Fruit fly (Drosophila melanogaster) whole organism, embryonic: ENCODE results near the gene CG15170.

Experiments used
- Atf-2 ChIP-seq: fragments of 200-800 bp; sonication (Bioruptor generic); optimal IDR thresholded peaks from 2 replicates; lab custom pipeline; 2016; ENCODE audit warnings: missing biosample characterization, missing genetic modification characterization
- Atf3 ChIP-seq: fragments of 200-800 bp; sonication (Bioruptor generic); optimal IDR thresholded peaks from 3 replicates; lab custom pipeline; 2016; ENCODE audit warnings: missing biosample characterization, missing genetic modification characterization
- C15 ChIP-seq: fragments of 200-800 bp; sonication (Bioruptor generic); IDR thresholded peaks from 3 replicates; pipeline ENCODE4 v1.3.6; 2022; ENCODE audit warnings: missing biosample characterization, missing genetic modification characterization
- CG10366 ChIP-seq: fragments of 200-800 bp; sonication (Bioruptor generic); IDR thresholded peaks from 2 replicates; pipeline ENCODE4 v1.3.6; 2022; ENCODE audit warnings: missing biosample characterization, missing genetic modification characterization
- CG10565 ChIP-seq: fragments of 200-800 bp; sonication (Bioruptor generic); optimal IDR thresholded peaks from 3 replicates; lab custom pipeline; 2016; ENCODE audit warnings: missing biosample characterization, mild to moderate bottlenecking, missing genetic modification characterization
- CG11093 ChIP-seq: fragments of 200-800 bp; sonication (Bioruptor generic); IDR thresholded peaks from 3 replicates; pipeline ENCODE4 v1.3.6; 2022; ENCODE audit warnings: missing biosample characterization, missing genetic modification characterization
- CG11723 ChIP-seq: fragments of 200-800 bp; sonication (Bioruptor generic); optimal IDR thresholded peaks from 2 replicates; lab custom pipeline; 2017; ENCODE audit warnings: missing biosample characterization, mild to moderate bottlenecking, missing genetic modification characterization
- CG13775 ChIP-seq: fragments of 200-800 bp; sonication (Bioruptor generic); optimal IDR thresholded peaks from 3 replicates; lab custom pipeline; 2017; ENCODE audit warnings: missing biosample characterization, mild to moderate bottlenecking, missing genetic modification characterization
- CG13894 ChIP-seq: fragments of 200-800 bp; sonication (Bioruptor generic); optimal IDR thresholded peaks from 3 replicates; lab custom pipeline; 2018; ENCODE audit warnings: missing biosample characterization, mild to moderate bottlenecking, missing genetic modification characterization, moderate library complexity
- CG14710 ChIP-seq: fragments of 200-800 bp; sonication (Bioruptor generic); optimal IDR thresholded peaks from 3 replicates; lab custom pipeline; 2019; ENCODE audit warnings: missing biosample characterization, mild to moderate bottlenecking, missing genetic modification characterization, moderate library complexity
- CG16863 ChIP-seq: fragments of 200-800 bp; sonication (Bioruptor generic); optimal IDR thresholded peaks from 3 replicates; lab custom pipeline; 2016; ENCODE audit warnings: missing biosample characterization, missing genetic modification characterization
- CG17186 ChIP-seq: fragments of 200-800 bp; sonication (Bioruptor generic); optimal IDR thresholded peaks from 3 replicates; lab custom pipeline; 2017; ENCODE audit warnings: missing biosample characterization, missing genetic modification reagents, missing genetic modification characterization
- CG17361 ChIP-seq: fragments of 200-800 bp; sonication (Bioruptor generic); IDR thresholded peaks from 3 replicates; pipeline ENCODE4 v1.3.6; 2022; ENCODE audit warnings: missing biosample characterization, missing genetic modification characterization
- CG18262 ChIP-seq: fragments of 200-800 bp; optimal IDR thresholded peaks from 3 replicates; lab custom pipeline; 2019; ENCODE audit warnings: missing biosample characterization, mild to moderate bottlenecking, missing genetic modification characterization, moderate library complexity
- CG2678 ChIP-seq: fragments of 200-800 bp; sonication (Bioruptor generic); optimal IDR thresholded peaks from 3 replicates; lab custom pipeline; 2019; ENCODE audit warnings: missing biosample characterization, mild to moderate bottlenecking, missing genetic modification characterization, moderate library complexity
- CG5245 ChIP-seq: fragments of 200-800 bp; sonication (Bioruptor generic); optimal IDR thresholded peaks from 3 replicates; lab custom pipeline; 2016; ENCODE audit warnings: missing biosample characterization, missing genetic modification characterization
- CG6254 ChIP-seq: fragments of 200-800 bp; sonication (Bioruptor generic); optimal IDR thresholded peaks from 3 replicates; lab custom pipeline; 2017; ENCODE audit warnings: mild to moderate bottlenecking, missing biosample characterization, missing genetic modification reagents, missing genetic modification characterization
- CG7372 ChIP-seq: fragments of 200-800 bp; sonication (Bioruptor generic); IDR thresholded peaks from 2 replicates; pipeline ENCODE4 v1.3.6; 2022; ENCODE audit warnings: missing biosample characterization, missing genetic modification characterization
- CG8924 ChIP-seq: fragments of 200-800 bp; optimal IDR thresholded peaks from 3 replicates; lab custom pipeline; 2019; ENCODE audit warnings: missing biosample characterization, mild to moderate bottlenecking, missing genetic modification characterization, moderate library complexity
- CG9797 ChIP-seq: fragments of 200-800 bp; sonication (Bioruptor generic); optimal IDR thresholded peaks from 3 replicates; lab custom pipeline; 2018; ENCODE audit warnings: missing biosample characterization, mild to moderate bottlenecking, missing genetic modification characterization
- CTCF ChIP-seq: fragments of 200-800 bp; sonication (Bioruptor generic); optimal IDR thresholded peaks from 2 replicates; lab custom pipeline; 2017; ENCODE audit warnings: missing biosample characterization, mild to moderate bottlenecking, missing genetic modification characterization, moderate library complexity
- Camta ChIP-seq: fragments of 200-800 bp; sonication (Bioruptor generic); optimal IDR thresholded peaks from 2 replicates; lab custom pipeline; 2016; ENCODE audit warnings: missing biosample characterization, missing genetic modification characterization
- Dref ChIP-seq: fragments of 200-800 bp; sonication (Bioruptor generic); IDR thresholded peaks from 2 replicates; pipeline ENCODE4 v1.3.6; 2022; ENCODE audit warnings: missing biosample characterization, missing genetic modification characterization
- Fer2 ChIP-seq: fragments of 200-800 bp; sonication (Bioruptor generic); optimal IDR thresholded peaks from 2 replicates; lab custom pipeline; 2018; ENCODE audit warnings: missing biosample characterization, mild to moderate bottlenecking, missing genetic modification characterization, moderate library complexity
- HLH3B ChIP-seq: fragments of 200-800 bp; sonication (Bioruptor generic); IDR thresholded peaks from 2 replicates; pipeline ENCODE4 v1.3.6; 2022; ENCODE audit warnings: missing biosample characterization, missing genetic modification characterization
- Hey ChIP-seq: fragments of 200-800 bp; sonication (Bioruptor generic); optimal IDR thresholded peaks from 3 replicates; lab custom pipeline; 2018; ENCODE audit warnings: missing biosample characterization, mild to moderate bottlenecking, missing genetic modification characterization
- HmgD ChIP-seq: fragments of 200-800 bp; sonication (Bioruptor generic); optimal IDR thresholded peaks from 3 replicates; lab custom pipeline; 2016; ENCODE audit warnings: missing biosample characterization, missing genetic modification characterization
- Hsf ChIP-seq: fragments of 200-800 bp; sonication (Bioruptor generic); optimal IDR thresholded peaks from 3 replicates; lab custom pipeline; 2016; ENCODE audit warnings: missing biosample characterization, missing genetic modification characterization
- Lhr ChIP-seq: fragments of 200-800 bp; sonication (Bioruptor generic); optimal IDR thresholded peaks from 3 replicates; lab custom pipeline; 2017; ENCODE audit warnings: mild to moderate bottlenecking, missing biosample characterization, missing genetic modification reagents, missing genetic modification characterization
- NK7.1 ChIP-seq: fragments of 200-800 bp; sonication (Bioruptor generic); optimal IDR thresholded peaks from 3 replicates; lab custom pipeline; 2016; ENCODE audit warnings: missing biosample characterization, missing genetic modification characterization
- Nf-YC ChIP-seq: fragments of 200-800 bp; optimal IDR thresholded peaks from 3 replicates; lab custom pipeline; 2019; ENCODE audit warnings: missing biosample characterization, mild to moderate bottlenecking, missing genetic modification characterization, moderate library complexity
- Scr ChIP-seq: fragments of 200-800 bp; sonication (Bioruptor generic); IDR thresholded peaks from 2 replicates; pipeline ENCODE4 v1.3.6; 2022; ENCODE audit warnings: missing biosample characterization, missing genetic modification characterization; ENCODE audit not compliant: partially characterized antibody
- az2 ChIP-seq: fragments of 200-800 bp; sonication (Bioruptor generic); optimal IDR thresholded peaks from 3 replicates; lab custom pipeline; 2016; ENCODE audit warnings: missing biosample characterization, missing genetic modification characterization
- bab2 ChIP-seq: fragments of 200-800 bp; sonication (Bioruptor generic); optimal IDR thresholded peaks from 2 replicates; lab custom pipeline; 2016; ENCODE audit warnings: missing biosample characterization, missing genetic modification characterization
- cad ChIP-seq: fragments of >200 bp; optimal IDR thresholded peaks from 2 replicates; lab custom pipeline; 2017; ENCODE audit warnings: missing biosample characterization, missing genetic modification characterization
- chinmo ChIP-seq: fragments of 200-800 bp; sonication (Bioruptor generic); IDR thresholded peaks from 4 replicates; pipeline ENCODE4 v1.3.6; 2022; ENCODE audit warnings: missing biosample characterization, missing genetic modification characterization; ENCODE audit not compliant: partially characterized antibody
- dm ChIP-seq: fragments of 200-800 bp; sonication (Bioruptor generic); optimal IDR thresholded peaks from 3 replicates; lab custom pipeline; 2016; ENCODE audit warnings: missing biosample characterization, missing genetic modification characterization
- eve ChIP-seq, 2 experiments: fragments of >200 bp; optimal IDR thresholded peaks; 2 replicates each; lab custom pipeline; 2017; ENCODE audit warnings: missing biosample characterization in 2 of 2, missing genetic modification characterization in 2 of 2
- grn ChIP-seq: fragments of 200-800 bp; sonication (Bioruptor generic); optimal IDR thresholded peaks from 3 replicates; lab custom pipeline; 2017; ENCODE audit warnings: missing biosample characterization, missing genetic modification characterization
- kah ChIP-seq: fragments of 200-800 bp; sonication (Bioruptor generic); optimal IDR thresholded peaks from 2 replicates; lab custom pipeline; 2018; ENCODE audit warnings: missing biosample characterization, mild to moderate bottlenecking, missing genetic modification characterization
- lmd ChIP-seq: fragments of 200-800 bp; sonication (Bioruptor generic); IDR thresholded peaks from 2 replicates; pipeline ENCODE4 v1.3.6; 2022; ENCODE audit warnings: missing biosample characterization, missing genetic modification characterization
- nmo ChIP-seq: fragments of 200-800 bp; sonication (Bioruptor generic); optimal IDR thresholded peaks from 2 replicates; lab custom pipeline; 2018; ENCODE audit warnings: missing biosample characterization, mild to moderate bottlenecking, missing genetic modification characterization, moderate library complexity
- peb ChIP-seq: fragments of 200-800 bp; sonication (Bioruptor generic); IDR thresholded peaks from 2 replicates; pipeline ENCODE4 v1.3.6; 2022; ENCODE audit warnings: missing biosample characterization, missing genetic modification characterization
- pfk ChIP-seq: fragments of 200-800 bp; sonication (Bioruptor generic); optimal IDR thresholded peaks from 2 replicates; lab custom pipeline; 2018; ENCODE audit warnings: missing biosample characterization, mild to moderate bottlenecking, missing genetic modification characterization, moderate library complexity
- phol ChIP-seq: fragments of 200-800 bp; sonication (Bioruptor generic); optimal IDR thresholded peaks from 3 replicates; lab custom pipeline; 2018; ENCODE audit warnings: missing biosample characterization, mild to moderate bottlenecking, missing genetic modification characterization, moderate library complexity
- pum ChIP-seq: fragments of 200-800 bp; sonication (Bioruptor generic); optimal IDR thresholded peaks from 2 replicates; lab custom pipeline; 2016; ENCODE audit warnings: missing biosample characterization, missing genetic modification characterization
- schlank ChIP-seq: fragments of 200-800 bp; sonication (Bioruptor generic); optimal IDR thresholded peaks from 2 replicates; lab custom pipeline; 2018; ENCODE audit warnings: missing biosample characterization, mild to moderate bottlenecking, missing genetic modification characterization
- sd ChIP-seq: fragments of 200-800 bp; sonication (Bioruptor generic); optimal IDR thresholded peaks from 3 replicates; lab custom pipeline; 2018; ENCODE audit warnings: missing biosample characterization, mild to moderate bottlenecking, missing genetic modification characterization, moderate library complexity
- stc ChIP-seq: fragments of 200-800 bp; sonication (Bioruptor generic); IDR thresholded peaks from 2 replicates; pipeline ENCODE4 v1.3.6; 2022; ENCODE audit warnings: missing biosample characterization, missing genetic modification characterization
- yki ChIP-seq: fragments of >200 bp; optimal IDR thresholded peaks from 3 replicates; lab custom pipeline; 2018

CG15170 gene

dm6 chr2L:19014032-19014880 is 24.2 kb upstream of the CG15170 start (continued):
- TF ChIP-seq CG11723 (GFP tag; lab: Kevin White, UChicago), result peak; percentile 62
- no peak for TF ChIP-seq HmgD (GFP tag; lab: Kevin White, UChicago)
- TF ChIP-seq CG9797 (GFP tag; lab: Kevin White, UChicago), result no peak
- TF ChIP-seq peb (GFP tag; lab: Robert Waterston, UW), result no peak
- TF ChIP-seq CG14710 (tag; lab: Kevin White, UChicago), result peak; percentile 61
- no peak for TF ChIP-seq grn (GFP tag; lab: Kevin White, UChicago)
- TF ChIP-seq stc, result peak; percentile 54
- peak; percentile 3 for TF ChIP-seq pum (GFP tag; lab: Kevin White, UChicago)
- no peak for TF ChIP-seq Atf-2 (GFP tag; lab: Kevin White, UChicago)
- TF ChIP-seq CG6254 (GFP tag; lab: Kevin White, UChicago), result peak; percentile 11
- TF ChIP-seq CG18262 (tag; lab: Kevin White, UChicago), result peak; percentile 73
- TF ChIP-seq Atf3 (GFP tag; lab: Kevin White, UChicago), result no peak
- no peak for TF ChIP-seq Scr (GFP tag; lab: Robert Waterston, UW)
- TF ChIP-seq C15 (GFP tag; lab: Robert Waterston, UW), result no peak
- TF ChIP-seq CTCF (GFP tag; lab: Kevin White, UChicago), result no peak
- peak; percentile 54 for TF ChIP-seq CG13894 (tag; lab: Kevin White, UChicago)
- TF ChIP-seq chinmo (GFP tag; lab: Robert Waterston, UW), result 0 out of 4 replicates have a peak, but pooled peaks have one; percentile 58
- TF ChIP-seq Dref (GFP tag; lab: Robert Waterston, UW), result no peak
- TF ChIP-seq Hsf (GFP tag; lab: Kevin White, UChicago), result peak; percentile 29
- peak; percentile 75 for TF ChIP-seq Hey (tag; lab: Kevin White, UChicago)
- peak; percentile 80; the same call in 2 of the 3 replicates for TF ChIP-seq CG17361 (GFP tag; lab: Robert Waterston, UW)
- TF ChIP-seq sd (tag; lab: Kevin White, UChicago), result no peak
- peak; percentile 46; the same call in 1 of the 2 replicates for TF ChIP-seq CG10366 (GFP tag; lab: Robert Waterston, UW)
- TF ChIP-seq dm (GFP tag; lab: Kevin White, UChicago), result no peak
- no peak for TF ChIP-seq cad (GFP tag; lab: Kevin White, UChicago)
- TF ChIP-seq CG16863 (GFP tag; lab: Kevin White, UChicago), result no peak
- peak; percentile 34 for TF ChIP-seq kah (GFP tag; lab: Kevin White, UChicago)
- TF ChIP-seq Fer2 (tag; lab: Kevin White, UChicago), result peak; percentile 31
- TF ChIP-seq pfk (GFP tag; lab: Kevin White, UChicago), result no peak
- TF ChIP-seq schlank (tag; lab: Kevin White, UChicago), result peak; percentile 24
- peak; percentile 77 for TF ChIP-seq phol (tag; lab: Kevin White, UChicago)
- no peak for TF ChIP-seq CG17186 (GFP tag; lab: Kevin White, UChicago)
- peak; percentile 62 for TF ChIP-seq lmd (GFP tag; lab: Robert Waterston, UW)
- peak; percentile 39 for TF ChIP-seq CG5245 (GFP tag; lab: Kevin White, UChicago)
- peak; percentile 68 for TF ChIP-seq CG13775 (GFP tag; lab: Kevin White, UChicago)
- TF ChIP-seq Lhr (GFP tag; lab: Kevin White, UChicago), result no peak
- TF ChIP-seq yki (lab: Kevin White, UChicago), result no peak
- no peak for TF ChIP-seq Camta (GFP tag; lab: Kevin White, UChicago)
- no peak for TF ChIP-seq eve (GFP tag; optimal IDR thresholded peaks at IDR 0.05; lab: Kevin White, UChicago)
- peak; percentile 63 for TF ChIP-seq az2 (GFP tag; lab: Kevin White, UChicago)
- TF ChIP-seq CG8924 (tag; lab: Kevin White, UChicago), result peak; percentile 83
- peak; percentile 70 for TF ChIP-seq HLH3B
- peak; percentile 49 for TF ChIP-seq bab2 (GFP tag; lab: Kevin White, UChicago)
- 0 out of 3 replicates have a peak, but pooled peaks have one; percentile 34 for TF ChIP-seq CG11093 (GFP tag; lab: Robert Waterston, UW)
- TF ChIP-seq CG7372 (GFP tag; lab: Robert Waterston, UW), result 0 out of 2 replicates have a peak, but pooled peaks have one; percentile 48
- TF ChIP-seq CG2678 (tag; lab: Kevin White, UChicago), result peak; percentile 92
- peak; percentile 78 for TF ChIP-seq nmo (GFP tag; lab: Kevin White, UChicago)
- peak; percentile 76 for TF ChIP-seq Nf-YC (tag; lab: Kevin White, UChicago)
- TF ChIP-seq NK7.1 (GFP tag; lab: Kevin White, UChicago), result no peak
- no peak for TF ChIP-seq CG10565 (GFP tag; lab: Kevin White, UChicago)
